Fruit fly (Drosophila melanogaster) whole organism, embryonic: ENCODE measurements around the gene Pi3K68D.

Experiments used
- Asciz ChIP-seq: fragments of 200-800 bp; sonication (Bioruptor generic); optimal IDR thresholded peaks from 2 replicates; lab custom pipeline; 2017; ENCODE audit warnings: missing biosample characterization, mild to moderate bottlenecking, missing genetic modification characterization, missing genetic modification reagents
- Atf-2 ChIP-seq: fragments of 200-800 bp; sonication (Bioruptor generic); optimal IDR thresholded peaks from 2 replicates; lab custom pipeline; 2016; ENCODE audit warnings: missing biosample characterization, missing genetic modification characterization
- CG10321 ChIP-seq: fragments of 200-800 bp; sonication (Bioruptor generic); IDR thresholded peaks from 2 replicates; pipeline ENCODE4 v1.3.6; 2022; ENCODE audit warnings: missing biosample characterization, missing genetic modification characterization
- CG10366 ChIP-seq: fragments of 200-800 bp; sonication (Bioruptor generic); IDR thresholded peaks from 2 replicates; pipeline ENCODE4 v1.3.6; 2022; ENCODE audit warnings: missing biosample characterization, missing genetic modification characterization
- CG11398 ChIP-seq: fragments of 200-800 bp; sonication (Bioruptor generic); optimal IDR thresholded peaks from 2 replicates; lab custom pipeline; 2016; ENCODE audit warnings: missing biosample characterization, missing genetic modification characterization
- CG11456 ChIP-seq: fragments of 200-800 bp; sonication (Bioruptor generic); IDR thresholded peaks from 3 replicates; pipeline ENCODE4 v1.3.6; 2022; ENCODE audit warnings: missing biosample characterization, missing genetic modification characterization
- CG13123 ChIP-seq: fragments of 200-800 bp; sonication (Bioruptor generic); optimal IDR thresholded peaks from 2 replicates; lab custom pipeline; 2016; ENCODE audit warnings: missing biosample characterization, missing genetic modification characterization
- CG13624 ChIP-seq: fragments of 200-800 bp; sonication (Bioruptor generic); optimal IDR thresholded peaks from 2 replicates; lab custom pipeline; 2016; ENCODE audit warnings: missing biosample characterization, missing genetic modification characterization
- CG14014 ChIP-seq: fragments of 200-800 bp; sonication (Bioruptor generic); IDR thresholded peaks from 2 replicates; pipeline ENCODE4 v1.3.6; 2022; ENCODE audit warnings: missing biosample characterization, missing genetic modification characterization
- CG14860 ChIP-seq: fragments of 200-800 bp; sonication (Bioruptor generic); IDR thresholded peaks from 3 replicates; pipeline ENCODE4 v1.3.6; 2022; ENCODE audit warnings: missing biosample characterization, missing genetic modification characterization; ENCODE audit not compliant: partially characterized antibody
- CG15479 ChIP-seq: fragments of 200-800 bp; sonication (Bioruptor generic); optimal IDR thresholded peaks from 3 replicates; lab custom pipeline; 2019; ENCODE audit warnings: missing biosample characterization, mild to moderate bottlenecking, missing genetic modification characterization, moderate library complexity
- CG17186 ChIP-seq: fragments of 200-800 bp; sonication (Bioruptor generic); optimal IDR thresholded peaks from 3 replicates; lab custom pipeline; 2017; ENCODE audit warnings: missing biosample characterization, missing genetic modification reagents, missing genetic modification characterization
- CG17359 ChIP-seq: fragments of 200-800 bp; sonication (Bioruptor generic); optimal IDR thresholded peaks from 3 replicates; lab custom pipeline; 2018; ENCODE audit warnings: missing biosample characterization, mild to moderate bottlenecking, missing genetic modification characterization, moderate library complexity
- CG1832 ChIP-seq: fragments of 200-800 bp; sonication (Bioruptor generic); optimal IDR thresholded peaks from 2 replicates; lab custom pipeline; 2017; ENCODE audit warnings: missing biosample characterization, mild to moderate bottlenecking, missing genetic modification characterization, inconsistent platforms
- CG3163 ChIP-seq: fragments of 200-800 bp; sonication (Bioruptor generic); optimal IDR thresholded peaks from 3 replicates; lab custom pipeline; 2016; ENCODE audit warnings: missing biosample characterization, missing genetic modification characterization
- CG3726 ChIP-seq: fragments of 200-800 bp; sonication (Bioruptor generic); IDR thresholded peaks from 3 replicates; pipeline ENCODE4, ENCODE4 v1.3.6; 2022; ENCODE audit warnings: missing biosample characterization, missing genetic modification characterization
- CG4404 ChIP-seq: fragments of 200-800 bp; sonication (Bioruptor generic); IDR thresholded peaks from 2 replicates; pipeline ENCODE4 v1.3.6; 2022; ENCODE audit warnings: missing biosample characterization, missing genetic modification characterization
- CG4820 ChIP-seq: fragments of 200-800 bp; sonication (Bioruptor generic); optimal IDR thresholded peaks from 3 replicates; lab custom pipeline; 2016; ENCODE audit warnings: missing biosample characterization, missing genetic modification characterization
- CG6765 ChIP-seq: fragments of 200-800 bp; sonication (Bioruptor generic); optimal IDR thresholded peaks from 3 replicates; lab custom pipeline; 2017; ENCODE audit warnings: missing biosample characterization, mild to moderate bottlenecking, missing genetic modification characterization
- CG6813 ChIP-seq: fragments of 200-800 bp; sonication (Bioruptor generic); optimal IDR thresholded peaks from 2 replicates; lab custom pipeline; 2017; ENCODE audit warnings: missing biosample characterization, missing genetic modification characterization, mild to moderate bottlenecking, moderate library complexity, missing genetic modification reagents
- CG7556 ChIP-seq: fragments of 200-800 bp; sonication (Bioruptor generic); optimal IDR thresholded peaks from 2 replicates; lab custom pipeline; 2017; ENCODE audit warnings: missing biosample characterization, mild to moderate bottlenecking, missing genetic modification characterization
- D ChIP-seq, 2 experiments: fragments of 200-800 bp in 1 of 2; fragments of >200 bp in 1 of 2; sonication (Bioruptor generic) in 1 of 2; optimal IDR thresholded peaks; 2 replicates in 1 of 2; 3 replicates in 1 of 2; lab custom pipeline; 2017; ENCODE audit warnings: mild to moderate bottlenecking in 1 of 2, missing biosample characterization in 1 of 2, missing genetic modification characterization in 1 of 2, missing genetic modification reagents in 1 of 2
- Dad ChIP-seq: fragments of 200-800 bp; sonication (Bioruptor generic); optimal IDR thresholded peaks from 3 replicates; lab custom pipeline; 2016; ENCODE audit warnings: missing biosample characterization, missing genetic modification characterization
- Dek ChIP-seq: fragments of 200-800 bp; sonication (Bioruptor generic); optimal IDR thresholded peaks from 3 replicates; lab custom pipeline; 2019; ENCODE audit warnings: missing biosample characterization, mild to moderate bottlenecking, missing genetic modification characterization, moderate library complexity
- Gug ChIP-seq: fragments of 200-800 bp; sonication (Bioruptor generic); IDR thresholded peaks from 4 replicates; pipeline ENCODE4 v1.3.6; 2022; ENCODE audit warnings: missing biosample characterization, missing genetic modification characterization
- HLH54F ChIP-seq: fragments of 200-800 bp; sonication (Bioruptor generic); optimal IDR thresholded peaks from 3 replicates; lab custom pipeline; 2016; ENCODE audit warnings: missing biosample characterization, missing genetic modification characterization
- HmgZ ChIP-seq: fragments of 200-800 bp; sonication (Bioruptor generic); optimal IDR thresholded peaks from 2 replicates; lab custom pipeline; 2018; ENCODE audit warnings: missing biosample characterization, mild to moderate bottlenecking, missing genetic modification characterization
- Hmx ChIP-seq: fragments of 200-800 bp; sonication (Bioruptor generic); optimal IDR thresholded peaks from 2 replicates; lab custom pipeline; 2016; ENCODE audit warnings: missing biosample characterization, missing genetic modification characterization
- Hr3 ChIP-seq: fragments of 200-800 bp; sonication (Bioruptor generic); optimal IDR thresholded peaks from 3 replicates; lab custom pipeline; 2016; ENCODE audit warnings: missing biosample characterization, missing genetic modification characterization
- Myb ChIP-seq: fragments of 200-800 bp; sonication (Bioruptor generic); optimal IDR thresholded peaks from 2 replicates; lab custom pipeline; 2016; ENCODE audit warnings: missing biosample characterization, missing genetic modification characterization
- Pdp1 ChIP-seq, 2 experiments: fragments of 200-800 bp; sonication (Bioruptor generic); optimal IDR thresholded peaks; 3 replicates each; lab custom pipeline; 2016; ENCODE audit warnings: missing biosample characterization in 2 of 2, missing genetic modification characterization in 2 of 2, mild to moderate bottlenecking in 1 of 2, moderate library complexity in 1 of 2
- az2 ChIP-seq: fragments of 200-800 bp; sonication (Bioruptor generic); optimal IDR thresholded peaks from 3 replicates; lab custom pipeline; 2016; ENCODE audit warnings: missing biosample characterization, missing genetic modification characterization
- caup ChIP-seq: fragments of 200-800 bp; sonication (Bioruptor generic); optimal IDR thresholded peaks from 3 replicates; lab custom pipeline; 2017; ENCODE audit warnings: missing biosample characterization, mild to moderate bottlenecking, missing genetic modification characterization, moderate library complexity; ENCODE audit not compliant: severe bottlenecking
- cg ChIP-seq: fragments of 200-800 bp; sonication (Bioruptor generic); optimal IDR thresholded peaks from 3 replicates; lab custom pipeline; 2019; ENCODE audit warnings: missing biosample characterization, mild to moderate bottlenecking, missing genetic modification characterization, moderate library complexity
- chif ChIP-seq, 2 experiments: fragments of 200-800 bp; sonication (Bioruptor generic); optimal IDR thresholded peaks; 3 replicates each; lab custom pipeline; 2016; ENCODE audit warnings: missing biosample characterization in 2 of 2, missing genetic modification characterization in 2 of 2
- crol ChIP-seq: fragments of 200-800 bp; sonication (Bioruptor generic); IDR thresholded peaks from 2 replicates; pipeline ENCODE4 v1.3.6; 2022; ENCODE audit warnings: missing biosample characterization, missing genetic modification characterization
- dimm ChIP-seq: fragments of 200-800 bp; sonication (Bioruptor generic); IDR thresholded peaks from 2 replicates; pipeline ENCODE4 v1.3.6; 2022; ENCODE audit warnings: missing biosample characterization, missing genetic modification characterization
- ewg ChIP-seq: fragments of 200-800 bp; sonication (Bioruptor generic); optimal IDR thresholded peaks from 3 replicates; lab custom pipeline; 2017; ENCODE audit warnings: mild to moderate bottlenecking, missing biosample characterization, missing genetic modification reagents, missing genetic modification characterization
- grn ChIP-seq: fragments of 200-800 bp; sonication (Bioruptor generic); optimal IDR thresholded peaks from 3 replicates; lab custom pipeline; 2017; ENCODE audit warnings: missing biosample characterization, missing genetic modification characterization
- hkb ChIP-seq, 2 experiments: fragments of 200-800 bp in 1 of 2; fragments of >200 bp in 1 of 2; sonication (Bioruptor generic) in 1 of 2; IDR thresholded peaks in 1 of 2; optimal IDR thresholded peaks in 1 of 2; 2 replicates each; pipeline versions ENCODE4 v1.3.6 to Lab custom; 2017 to 2022; ENCODE audit warnings: missing biosample characterization in 1 of 2, missing genetic modification characterization in 1 of 2
- ranshi ChIP-seq: fragments of 200-800 bp; sonication (Bioruptor generic); IDR thresholded peaks from 2 replicates; pipeline ENCODE4 v1.3.6; 2022; ENCODE audit warnings: missing biosample characterization, missing genetic modification characterization
- run ChIP-seq: fragments of 200-800 bp; sonication (Bioruptor generic); optimal IDR thresholded peaks from 3 replicates; lab custom pipeline; 2018; ENCODE audit warnings: missing biosample characterization, mild to moderate bottlenecking, missing genetic modification characterization
- schlank ChIP-seq: fragments of 200-800 bp; sonication (Bioruptor generic); optimal IDR thresholded peaks from 2 replicates; lab custom pipeline; 2018; ENCODE audit warnings: missing biosample characterization, mild to moderate bottlenecking, missing genetic modification characterization
- sens-2 ChIP-seq: fragments of 200-800 bp; sonication (Bioruptor generic); IDR thresholded peaks from 2 replicates; pipeline ENCODE4 v1.3.6; 2022; ENCODE audit warnings: missing biosample characterization, missing genetic modification characterization
- so ChIP-seq: fragments of 200-800 bp; sonication (Bioruptor generic); IDR thresholded peaks from 3 replicates; pipeline ENCODE4 v1.3.6; 2022; ENCODE audit warnings: missing biosample characterization, missing genetic modification characterization
- sug ChIP-seq: fragments of 200-800 bp; optimal IDR thresholded peaks from 2 replicates; lab custom pipeline; 2019; ENCODE audit warnings: missing biosample characterization, mild to moderate bottlenecking, missing genetic modification characterization, moderate library complexity
- tap ChIP-seq: fragments of 200-800 bp; optimal IDR thresholded peaks from 3 replicates; lab custom pipeline; 2019; ENCODE audit warnings: missing biosample characterization, mild to moderate bottlenecking, missing genetic modification characterization, moderate library complexity
- toy ChIP-seq: fragments of 200-800 bp; sonication (Bioruptor generic); IDR thresholded peaks from 2 replicates; pipeline ENCODE4 v1.3.6; 2022; ENCODE audit warnings: missing biosample characterization, missing genetic modification characterization
- trem ChIP-seq: fragments of 200-800 bp; optimal IDR thresholded peaks from 3 replicates; lab custom pipeline; 2019; ENCODE audit warnings: missing biosample characterization, mild to moderate bottlenecking, missing genetic modification characterization, moderate library complexity
- vnd ChIP-seq: fragments of 200-800 bp; sonication (Bioruptor generic); IDR thresholded peaks from 3 replicates; pipeline ENCODE4 v1.3.6; 2022; ENCODE audit warnings: missing biosample characterization, missing genetic modification characterization; ENCODE audit not compliant: partially characterized antibody
- zfh1 ChIP-seq: fragments of 200-800 bp; sonication (Bioruptor generic); IDR thresholded peaks from 3 replicates; pipeline ENCODE4 v1.3.6; 2022; ENCODE audit warnings: missing biosample characterization, missing genetic modification characterization

Pi3K68D gene

DNA sequence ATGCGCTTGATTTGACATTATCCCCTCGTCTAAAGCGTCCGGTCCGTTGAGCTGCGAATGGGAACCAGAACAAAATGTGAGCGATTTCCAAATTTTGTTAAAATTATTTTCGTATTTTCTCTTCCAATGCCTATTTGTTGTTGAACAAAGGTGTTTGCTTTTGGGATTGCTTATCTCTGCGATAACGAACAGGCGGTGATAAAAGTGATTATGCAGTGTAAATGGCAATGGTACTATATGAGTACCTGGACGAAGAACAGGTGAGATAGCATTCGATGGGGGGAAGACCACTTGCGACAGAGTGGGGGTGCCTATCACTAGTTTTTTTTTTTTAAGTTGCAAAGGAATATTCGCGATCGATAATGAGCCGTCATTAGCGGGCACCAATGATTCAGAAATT is 1.6 kb downstream of the Pi3K68D start (continued):
- TF ChIP-seq hkb (optimal IDR thresholded peaks at IDR 0.05; lab: Kevin White, UChicago) (no peak), hkb (GFP tag; IDR thresholded peaks at IDR 0.05; lab: Robert Waterston, UW) (peak; percentile 13; the same call in 1 of the 2 replicates), HLH54F (GFP tag; lab: Kevin White, UChicago) (no peak), cg (GFP tag; lab: Kevin White, UChicago) (no peak), Hmx (GFP tag; lab: Kevin White, UChicago) (no peak), chif (GFP tag; optimal IDR thresholded peaks at IDR 0.05; lab: Kevin White, UChicago) (no peak), trem (tag; lab: Kevin White, UChicago) (no peak), toy (GFP tag; lab: Robert Waterston, UW) (no peak), grn (GFP tag; lab: Kevin White, UChicago) (peak; percentile 66), schlank (tag; lab: Kevin White, UChicago) (peak; percentile 34), run (tag; lab: Kevin White, UChicago) (no peak), CG13624 (GFP tag; lab: Kevin White, UChicago) (no peak), Gug (GFP tag; lab: Robert Waterston, UW) (no peak), az2 (GFP tag; lab: Kevin White, UChicago) (no peak), CG13123 (GFP tag; lab: Kevin White, UChicago) (no peak), tap (tag; lab: Kevin White, UChicago) (no peak), ranshi (GFP tag; lab: Robert Waterston, UW) (no peak), CG1832 (GFP tag; lab: Kevin White, UChicago) (no peak), D (optimal IDR thresholded peaks at IDR 0.05; lab: Kevin White, UChicago) (no peak), D (GFP tag; optimal IDR thresholded peaks at IDR 0.05; lab: Kevin White, UChicago) (no peak), Atf-2 (no peak), Dad (no peak), CG3726 (GFP tag; lab: Robert Waterston, UW) (no peak), CG3163 (no peak), crol (GFP tag; lab: Robert Waterston, UW) (no peak), Hr3 (GFP tag; lab: Kevin White, UChicago) (no peak), CG4820 (no peak), HmgZ (peak; percentile 17), CG11456 (no peak), so (peak; percentile 63; the same call in 1 of the 3 replicates), sug (peak; percentile 64), CG11398 (no peak), caup (GFP tag; lab: Kevin White, UChicago) (peak; percentile 4), Myb (GFP tag; lab: Kevin White, UChicago) (no peak), CG6813 (GFP tag; lab: Kevin White, UChicago) (peak; percentile 54), CG14860 (GFP tag; lab: Robert Waterston, UW) (no peak), ewg (no peak), CG15479 (GFP tag; lab: Kevin White, UChicago) (no peak), CG14014 (no peak), CG7556 (GFP tag; lab: Kevin White, UChicago) (no peak), CG6765 (GFP tag; lab: Kevin White, UChicago) (no peak), Pdp1 (GFP tag; optimal IDR thresholded peaks at IDR 0.05; lab: Kevin White, UChicago) (peak in 1 of 2 experiments; percentile 82), zfh1 (GFP tag; lab: Robert Waterston, UW) (no peak), vnd (GFP tag; lab: Robert Waterston, UW) (no peak), CG17186 (GFP tag; lab: Kevin White, UChicago) (no peak), dimm (GFP tag; lab: Robert Waterston, UW) (no peak), CG17359 (no peak), CG4404 (GFP tag; lab: Robert Waterston, UW) (no peak), CG10321 (GFP tag; lab: Robert Waterston, UW) (no peak), Dek (tag; lab: Kevin White, UChicago) (no peak), sens-2 (GFP tag; lab: Robert Waterston, UW) (no peak), CG10366 (GFP tag; lab: Robert Waterston, UW) (no peak), Asciz (GFP tag; lab: Kevin White, UChicago) (no peak)
